Worm (Caenorhabditis elegans) whole organism, early embryonic: ENCODE results near the gene B0416.4.

ENCODE experiments used
- B0310.2 ChIP-seq: sonication (generic microtip); optimal IDR thresholded peaks from 2 replicates; lab custom pipeline; 2016; ENCODE audit warnings: mild to moderate bottlenecking, missing genetic modification characterization, missing compliant biosample characterization
- F13C5.2 ChIP-seq: sonication (generic microtip); optimal IDR thresholded peaks from 2 replicates; lab custom pipeline; 2017; ENCODE audit warnings: mild to moderate bottlenecking, missing genetic modification characterization, inconsistent platforms, missing compliant biosample characterization
- aly-1 ChIP-seq: sonication (generic microtip); optimal IDR thresholded peaks from 2 replicates; lab custom pipeline; 2016; ENCODE audit warnings: missing genetic modification characterization, missing compliant biosample characterization
- ama-1 ChIP-seq: fragments of 150-350 bp; optimal IDR thresholded peaks from 2 replicates; lab custom pipeline; 2014
- ceh-13 ChIP-seq: fragments of 200-800 bp; sonication (Bioruptor generic); optimal IDR thresholded peaks from 2 replicates; lab custom pipeline; 2018; ENCODE audit warnings: mild to moderate bottlenecking, missing genetic modification characterization, missing compliant biosample characterization
- ceh-36 ChIP-seq: sonication (generic microtip); optimal IDR thresholded peaks from 2 replicates; lab custom pipeline; 2016; ENCODE audit warnings: missing genetic modification characterization, inconsistent platforms, missing compliant biosample characterization
- ets-7 ChIP-seq: sonication (generic microtip); optimal IDR thresholded peaks from 2 replicates; lab custom pipeline; 2016; ENCODE audit warnings: missing genotype, missing genetic modification characterization, missing compliant biosample characterization
- flt-1 ChIP-seq: fragments of 200-800 bp; sonication (Bioruptor generic); IDR thresholded peaks from 2 replicates; pipeline ENCODE4 v1.3.6; 2022; ENCODE audit warnings: missing genetic modification characterization, missing compliant biosample characterization
- hmbx-1 ChIP-seq: sonication (generic microtip); optimal IDR thresholded peaks from 2 replicates; lab custom pipeline; 2016; ENCODE audit warnings: mild to moderate bottlenecking, missing genetic modification characterization, missing compliant biosample characterization
- hmg-4 ChIP-seq: fragments of 200-800 bp; sonication (Bioruptor generic); optimal IDR thresholded peaks from 2 replicates; lab custom pipeline; 2018; ENCODE audit warnings: mild to moderate bottlenecking, missing genetic modification characterization, missing compliant biosample characterization
- hnd-1 ChIP-seq: sonication (generic microtip); optimal IDR thresholded peaks from 2 replicates; lab custom pipeline; 2016; ENCODE audit warnings: missing genetic modification characterization, missing compliant biosample characterization
- pes-1 ChIP-seq: fragments of 200-800 bp; sonication (Bioruptor generic); IDR thresholded peaks from 2 replicates; pipeline ENCODE4 v1.3.6; 2022; ENCODE audit warnings: missing genetic modification reagents, missing genetic modification characterization, missing compliant biosample characterization
- scrt-1 ChIP-seq: fragments of 200-800 bp; sonication (Bioruptor generic); IDR thresholded peaks from 2 replicates; pipeline ENCODE4 v1.3.6; 2022; ENCODE audit warnings: missing genetic modification characterization, missing compliant biosample characterization
- sea-1 ChIP-seq: fragments of 200-800 bp; sonication (Bioruptor generic); conservative IDR thresholded peaks from 2 replicates; pipeline ENCODE4 v1.3.6; 2022; ENCODE audit warnings: missing genetic modification characterization, missing compliant biosample characterization
- tbx-11 ChIP-seq: fragments of 200-800 bp; sonication (Bioruptor generic); IDR thresholded peaks from 2 replicates; pipeline ENCODE4 v1.3.6; 2022; ENCODE audit warnings: missing genetic modification characterization, missing compliant biosample characterization
- tbx-37 ChIP-seq: fragments of 200-800 bp; sonication (Bioruptor generic); conservative IDR thresholded peaks from 2 replicates; pipeline ENCODE4 v1.3.6; 2022; ENCODE audit warnings: missing genetic modification reagents, missing genetic modification characterization, missing compliant biosample characterization
- tra-4 ChIP-seq: sonication (generic microtip); optimal IDR thresholded peaks from 2 replicates; lab custom pipeline; 2017; ENCODE audit warnings: missing genetic modification characterization, missing compliant biosample characterization

Gene B0416.4

ce11 chrX:9311225-9311624 lies 32.5 kb downstream of the B0416.4 start, which contains the start of gene H29C22.1:
H29C22.1 (minus strand) TSS chrX:9311325.
- TF ChIP-seq flt-1 (GFP tag; lab: Robert Waterston, UW) (no peak), F13C5.2 (tag; lab: Kevin White, UChicago) (no peak), tra-4 (tag; lab: Kevin White, UChicago) (no peak), ets-7 (tag; lab: Kevin White, UChicago) (no peak)

- TF ChIP-seq tra-4 (tag; lab: Kevin White, UChicago) (no peak), pes-1 (no peak), tbx-11 (GFP tag; lab: Robert Waterston, UW) (no peak), aly-1 (tag; lab: Kevin White, UChicago) (no peak), hmbx-1 (tag; lab: Kevin White, UChicago) (no peak), tbx-37 (no peak), scrt-1 (GFP tag; lab: Robert Waterston, UW) (no peak), ceh-13 (GFP tag; lab: Kevin White, UChicago) (no peak), ets-7 (tag; lab: Kevin White, UChicago) (no peak), hnd-1 (tag; lab: Kevin White, UChicago) (no peak), sea-1 (GFP tag; lab: Robert Waterston, UW) (no peak)
Measured at ce11 chrX:9314397-9314796, 35.6 kb downstream of the B0416.4 start, which contains the start of gene ttr-38. ttr-38 (minus strand) TSS chrX:9314497.

ce11 chrX:9319080-9319479 lies 40.3 kb downstream of the B0416.4 start, which contains the start of gene npr-7:
npr-7 (minus strand) TSS chrX:9319180.
- TF ChIP-seq hnd-1 (tag; lab: Kevin White, UChicago) (no peak), tbx-11 (GFP tag; lab: Robert Waterston, UW) (no peak), hmg-4 (no peak), scrt-1 (GFP tag; lab: Robert Waterston, UW) (no peak), ceh-13 (GFP tag; lab: Kevin White, UChicago) (no peak), ceh-36 (tag; lab: Kevin White, UChicago) (no peak), tbx-37 (no peak), ets-7 (tag; lab: Kevin White, UChicago) (no peak), sea-1 (GFP tag; lab: Robert Waterston, UW) (no peak), tra-4 (tag; lab: Kevin White, UChicago) (no peak), B0310.2 (tag; lab: Kevin White, UChicago) (no peak), pes-1 (no peak), hmbx-1 (tag; lab: Kevin White, UChicago) (no peak), aly-1 (tag; lab: Kevin White, UChicago) (no peak), ama-1 (lab: Kevin White, UChicago) (no peak), flt-1 (GFP tag; lab: Robert Waterston, UW) (no peak)

ce11 chrX:9324962-9325361 lies 46.2 kb downstream of the B0416.4 start:
- no peak for TF ChIP-seq hmg-4
- no peak for TF ChIP-seq ceh-36 (tag; lab: Kevin White, UChicago)
- no peak for TF ChIP-seq tbx-37
- no peak for TF ChIP-seq aly-1 (tag; lab: Kevin White, UChicago)
- no peak for TF ChIP-seq scrt-1 (GFP tag; lab: Robert Waterston, UW)
- no peak for TF ChIP-seq tra-4 (tag; lab: Kevin White, UChicago)
- no peak for TF ChIP-seq sea-1 (GFP tag; lab: Robert Waterston, UW)
- no peak for TF ChIP-seq hnd-1 (tag; lab: Kevin White, UChicago)
- TF ChIP-seq pes-1, result no peak
- no peak for TF ChIP-seq hmbx-1 (tag; lab: Kevin White, UChicago)
